Fruit fly (Drosophila melanogaster) whole organism, embryonic: ENCODE results near the gene grnd.

Experiments used
- CG11085 ChIP-seq: fragments of 200-800 bp; sonication (Bioruptor generic); IDR thresholded peaks from 2 replicates; pipeline ENCODE4 v1.3.6; 2022; ENCODE audit warnings: missing biosample characterization, missing genetic modification characterization
- CG12071 ChIP-seq: fragments of 200-800 bp; sonication (Bioruptor generic); optimal IDR thresholded peaks from 3 replicates; lab custom pipeline; 2018; ENCODE audit warnings: missing biosample characterization, mild to moderate bottlenecking, missing genetic modification characterization
- CG12744 ChIP-seq: fragments of 200-800 bp; sonication (Bioruptor generic); optimal IDR thresholded peaks from 2 replicates; lab custom pipeline; 2016; ENCODE audit warnings: missing biosample characterization, missing genetic modification characterization
- CG15011 ChIP-seq: fragments of 200-800 bp; sonication (Bioruptor generic); optimal IDR thresholded peaks from 3 replicates; lab custom pipeline; 2018; ENCODE audit warnings: missing biosample characterization, mild to moderate bottlenecking, missing genetic modification characterization
- CG15479 ChIP-seq: fragments of 200-800 bp; sonication (Bioruptor generic); optimal IDR thresholded peaks from 3 replicates; lab custom pipeline; 2019; ENCODE audit warnings: missing biosample characterization, mild to moderate bottlenecking, missing genetic modification characterization, moderate library complexity
- CG16863 ChIP-seq: fragments of 200-800 bp; sonication (Bioruptor generic); optimal IDR thresholded peaks from 3 replicates; lab custom pipeline; 2016; ENCODE audit warnings: missing biosample characterization, missing genetic modification characterization
- CG17385 ChIP-seq: fragments of 200-800 bp; sonication (Bioruptor generic); optimal IDR thresholded peaks from 3 replicates; lab custom pipeline; 2018; ENCODE audit warnings: missing biosample characterization, mild to moderate bottlenecking, missing genetic modification characterization
- CG1832 ChIP-seq: fragments of 200-800 bp; sonication (Bioruptor generic); optimal IDR thresholded peaks from 2 replicates; lab custom pipeline; 2017; ENCODE audit warnings: missing biosample characterization, mild to moderate bottlenecking, missing genetic modification characterization, inconsistent platforms
- CG18764 ChIP-seq: fragments of 200-800 bp; sonication (Bioruptor generic); optimal IDR thresholded peaks from 3 replicates; lab custom pipeline; 2016; ENCODE audit warnings: missing biosample characterization, missing genetic modification characterization
- CG2875 ChIP-seq: fragments of 200-800 bp; sonication (Bioruptor generic); optimal IDR thresholded peaks from 2 replicates; lab custom pipeline; 2017; ENCODE audit warnings: missing biosample characterization, mild to moderate bottlenecking, missing genetic modification characterization, missing genetic modification reagents
- CG2889 ChIP-seq: fragments of 200-800 bp; sonication (Bioruptor generic); IDR thresholded peaks from 3 replicates; pipeline ENCODE4 v1.3.6; 2022; ENCODE audit warnings: missing biosample characterization, missing genetic modification characterization
- CG30020 ChIP-seq: fragments of 200-800 bp; optimal IDR thresholded peaks from 2 replicates; lab custom pipeline; 2019; ENCODE audit warnings: missing biosample characterization, mild to moderate bottlenecking, missing genetic modification characterization, moderate library complexity
- CG33213 ChIP-seq: fragments of 200-800 bp; sonication (Bioruptor generic); optimal IDR thresholded peaks from 3 replicates; lab custom pipeline; 2016; ENCODE audit warnings: missing biosample characterization, missing genetic modification characterization
- CG34224 ChIP-seq: fragments of 200-800 bp; sonication (Bioruptor generic); IDR thresholded peaks from 3 replicates; pipeline ENCODE4 v1.3.6; 2022; ENCODE audit warnings: missing biosample characterization, missing genetic modification characterization; ENCODE audit not compliant: partially characterized antibody
- CG4617 ChIP-seq: fragments of 200-800 bp; sonication (Bioruptor generic); optimal IDR thresholded peaks from 3 replicates; lab custom pipeline; 2016; ENCODE audit warnings: missing biosample characterization, missing genetic modification characterization, borderline replicate concordance
- CG5953 ChIP-seq: fragments of 200-800 bp; sonication (Bioruptor generic); IDR thresholded peaks from 2 replicates; pipeline ENCODE4 v1.3.6; 2022; ENCODE audit warnings: missing biosample characterization, missing genetic modification characterization
- CG7928 ChIP-seq: fragments of 200-800 bp; sonication (Bioruptor generic); optimal IDR thresholded peaks from 2 replicates; lab custom pipeline; 2017; ENCODE audit warnings: missing biosample characterization, mild to moderate bottlenecking, missing genetic modification characterization
- CG9797 ChIP-seq: fragments of 200-800 bp; sonication (Bioruptor generic); optimal IDR thresholded peaks from 3 replicates; lab custom pipeline; 2018; ENCODE audit warnings: missing biosample characterization, mild to moderate bottlenecking, missing genetic modification characterization
- CG9932 ChIP-seq: fragments of 200-800 bp; sonication (Bioruptor generic); IDR thresholded peaks from 2 replicates; pipeline ENCODE4 v1.3.6; 2022; ENCODE audit warnings: missing biosample characterization, missing genetic modification characterization
- D ChIP-seq, 2 experiments: fragments of 200-800 bp in 1 of 2; fragments of >200 bp in 1 of 2; sonication (Bioruptor generic) in 1 of 2; optimal IDR thresholded peaks; 2 replicates in 1 of 2; 3 replicates in 1 of 2; lab custom pipeline; 2017; ENCODE audit warnings: mild to moderate bottlenecking in 1 of 2, missing biosample characterization in 1 of 2, missing genetic modification characterization in 1 of 2, missing genetic modification reagents in 1 of 2
- Dip3 ChIP-seq: fragments of 200-800 bp; sonication (Bioruptor generic); optimal IDR thresholded peaks from 3 replicates; lab custom pipeline; 2016; ENCODE audit warnings: missing biosample characterization, missing genetic modification characterization
- Drgx ChIP-seq: fragments of 200-800 bp; sonication (Bioruptor generic); IDR thresholded peaks from 2 replicates; pipeline ENCODE4 v1.3.6; 2022; ENCODE audit warnings: missing biosample characterization, missing genetic modification characterization
- Gsc ChIP-seq: fragments of 200-800 bp; sonication (Bioruptor generic); IDR thresholded peaks from 2 replicates; pipeline ENCODE4 v1.3.6; 2022; ENCODE audit warnings: missing biosample characterization, missing genetic modification characterization
- Hr3 ChIP-seq: fragments of 200-800 bp; sonication (Bioruptor generic); optimal IDR thresholded peaks from 3 replicates; lab custom pipeline; 2016; ENCODE audit warnings: missing biosample characterization, missing genetic modification characterization
- Hr51 ChIP-seq, 2 experiments: fragments of 200-800 bp; sonication (Bioruptor generic); optimal IDR thresholded peaks; 2 replicates in 1 of 2; 3 replicates in 1 of 2; lab custom pipeline; 2016 to 2018; ENCODE audit warnings: missing biosample characterization in 2 of 2, missing genetic modification characterization in 2 of 2, mild to moderate bottlenecking in 1 of 2, moderate library complexity in 1 of 2
- Hsf ChIP-seq: fragments of 200-800 bp; sonication (Bioruptor generic); optimal IDR thresholded peaks from 3 replicates; lab custom pipeline; 2016; ENCODE audit warnings: missing biosample characterization, missing genetic modification characterization
- Lhr ChIP-seq: fragments of 200-800 bp; sonication (Bioruptor generic); optimal IDR thresholded peaks from 3 replicates; lab custom pipeline; 2017; ENCODE audit warnings: mild to moderate bottlenecking, missing biosample characterization, missing genetic modification reagents, missing genetic modification characterization
- Mrtf ChIP-seq: fragments of 200-800 bp; sonication (Bioruptor generic); IDR thresholded peaks from 3 replicates; pipeline ENCODE4 v1.3.6; 2022; ENCODE audit warnings: missing biosample characterization, missing genetic modification characterization
- Sox100B ChIP-seq: fragments of 200-800 bp; sonication (Bioruptor generic); optimal IDR thresholded peaks from 3 replicates; lab custom pipeline; 2018; ENCODE audit warnings: missing biosample characterization, mild to moderate bottlenecking, missing genetic modification characterization
- ara ChIP-seq: fragments of 200-800 bp; sonication (Bioruptor generic); IDR thresholded peaks from 2 replicates; pipeline ENCODE4 v1.3.6; 2022; ENCODE audit warnings: missing biosample characterization, missing genetic modification characterization
- bigmax ChIP-seq: fragments of 200-800 bp; sonication (Bioruptor generic); optimal IDR thresholded peaks from 2 replicates; lab custom pipeline; 2018; ENCODE audit warnings: missing biosample characterization, mild to moderate bottlenecking, missing genetic modification characterization
- cad ChIP-seq: fragments of >200 bp; optimal IDR thresholded peaks from 2 replicates; lab custom pipeline; 2017; ENCODE audit warnings: missing biosample characterization, missing genetic modification characterization
- cas ChIP-seq: fragments of 200-800 bp; sonication (Bioruptor generic); IDR thresholded peaks from 2 replicates; pipeline ENCODE4 v1.3.6; 2022; ENCODE audit warnings: missing biosample characterization, missing genetic modification characterization
- ci ChIP-seq: fragments of 200-800 bp; sonication (Bioruptor generic); IDR thresholded peaks from 3 replicates; pipeline ENCODE4 v1.3.6; 2022; ENCODE audit warnings: missing biosample characterization, missing genetic modification characterization
- corto ChIP-seq: fragments of 200-800 bp; sonication (Bioruptor generic); optimal IDR thresholded peaks from 2 replicates; lab custom pipeline; 2016; ENCODE audit warnings: missing biosample characterization, mild to moderate bottlenecking, missing genetic modification characterization, moderate library complexity
- dmrt99B ChIP-seq: fragments of 200-800 bp; sonication (Bioruptor generic); optimal IDR thresholded peaks from 2 replicates; lab custom pipeline; 2018; ENCODE audit warnings: missing biosample characterization, mild to moderate bottlenecking, missing genetic modification characterization, moderate library complexity
- ftz-f1 ChIP-seq: fragments of 200-800 bp; sonication (Bioruptor generic); optimal IDR thresholded peaks from 2 replicates; lab custom pipeline; 2016; ENCODE audit warnings: missing biosample characterization, missing genetic modification characterization
- gcm ChIP-seq: fragments of 200-800 bp; sonication (Bioruptor generic); optimal IDR thresholded peaks from 2 replicates; lab custom pipeline; 2019; ENCODE audit warnings: missing biosample characterization, mild to moderate bottlenecking, missing genetic modification characterization, moderate library complexity
- nom ChIP-seq: fragments of 200-800 bp; sonication (Bioruptor generic); optimal IDR thresholded peaks from 2 replicates; lab custom pipeline; 2017; ENCODE audit warnings: missing biosample characterization, missing genetic modification characterization, mild to moderate bottlenecking, moderate library complexity, missing genetic modification reagents
- p53 ChIP-seq: fragments of 200-800 bp; sonication (Bioruptor generic); optimal IDR thresholded peaks from 2 replicates; lab custom pipeline; 2016; ENCODE audit warnings: missing biosample characterization, missing genetic modification characterization
- pho ChIP-seq: fragments of 200-800 bp; sonication (Bioruptor generic); optimal IDR thresholded peaks from 2 replicates; lab custom pipeline; 2016; ENCODE audit warnings: missing biosample characterization, missing genetic modification characterization
- pum ChIP-seq: fragments of 200-800 bp; sonication (Bioruptor generic); optimal IDR thresholded peaks from 2 replicates; lab custom pipeline; 2016; ENCODE audit warnings: missing biosample characterization, missing genetic modification characterization
- row ChIP-seq: fragments of 200-800 bp; sonication (Bioruptor generic); IDR thresholded peaks from 3 replicates; pipeline ENCODE4 v1.3.6; 2022; ENCODE audit warnings: missing biosample characterization, missing genetic modification characterization
- schlank ChIP-seq: fragments of 200-800 bp; sonication (Bioruptor generic); optimal IDR thresholded peaks from 2 replicates; lab custom pipeline; 2018; ENCODE audit warnings: missing biosample characterization, mild to moderate bottlenecking, missing genetic modification characterization
- sens-2 ChIP-seq: fragments of 200-800 bp; sonication (Bioruptor generic); IDR thresholded peaks from 2 replicates; pipeline ENCODE4 v1.3.6; 2022; ENCODE audit warnings: missing biosample characterization, missing genetic modification characterization
- tll ChIP-seq, 2 experiments: fragments of 200-800 bp in 1 of 2; fragments of >200 bp in 1 of 2; sonication (Bioruptor generic) in 1 of 2; optimal IDR thresholded peaks; 2 replicates each; lab custom pipeline; 2017 to 2019; ENCODE audit warnings: missing biosample characterization in 2 of 2, missing genetic modification characterization in 2 of 2, mild to moderate bottlenecking in 1 of 2, moderate library complexity in 1 of 2
- tna ChIP-seq: fragments of 200-800 bp; sonication (Bioruptor generic); IDR thresholded peaks from 2 replicates; pipeline ENCODE4 v1.3.6; 2022; ENCODE audit warnings: missing biosample characterization, missing genetic modification characterization; ENCODE audit not compliant: partially characterized antibody
- vnd ChIP-seq: fragments of 200-800 bp; sonication (Bioruptor generic); IDR thresholded peaks from 3 replicates; pipeline ENCODE4 v1.3.6; 2022; ENCODE audit warnings: missing biosample characterization, missing genetic modification characterization; ENCODE audit not compliant: partially characterized antibody
- zen ChIP-seq: fragments of 200-800 bp; sonication (Bioruptor generic); optimal IDR thresholded peaks from 3 replicates; lab custom pipeline; 2018; ENCODE audit warnings: missing biosample characterization, mild to moderate bottlenecking, missing genetic modification characterization, moderate library complexity

grnd gene

dm6 chr2L:18486828-18487227 lies 1.6 kb downstream of the grnd start:
- TF ChIP-seq zen (tag; lab: Kevin White, UChicago) (peak; percentile 70), cad (GFP tag; lab: Kevin White, UChicago) (peak; percentile 90), tna (GFP tag; lab: Robert Waterston, UW) (no peak), CG12744 (GFP tag; lab: Kevin White, UChicago) (no peak), CG16863 (GFP tag; lab: Kevin White, UChicago) (no peak), CG9797 (GFP tag; lab: Kevin White, UChicago) (no peak), CG34224 (GFP tag; lab: Robert Waterston, UW) (no peak), CG30020 (tag; lab: Kevin White, UChicago) (no peak), nom (no peak), bigmax (GFP tag; lab: Kevin White, UChicago) (no peak), p53 (GFP tag; lab: Kevin White, UChicago) (no peak), CG7928 (GFP tag; lab: Kevin White, UChicago) (no peak), Hr51 (GFP tag; optimal IDR thresholded peaks at IDR 0.05; lab: Kevin White, UChicago) (no peak), Mrtf (GFP tag; lab: Robert Waterston, UW) (no peak), CG15479 (peak; percentile 66), CG11085 (no peak), CG15011 (GFP tag; lab: Kevin White, UChicago) (no peak), D (optimal IDR thresholded peaks at IDR 0.05; lab: Kevin White, UChicago) (no peak), D (GFP tag; optimal IDR thresholded peaks at IDR 0.05; lab: Kevin White, UChicago) (no peak), corto (GFP tag; lab: Kevin White, UChicago) (no peak), vnd (GFP tag; lab: Robert Waterston, UW) (no peak), Gsc (GFP tag; lab: Robert Waterston, UW) (no peak), schlank (tag; lab: Kevin White, UChicago) (no peak), CG17385 (GFP tag; lab: Kevin White, UChicago) (no peak), tll (GFP tag; optimal IDR thresholded peaks at IDR 0.05; lab: Kevin White, UChicago) (peak in 1 of 2 experiments; percentile 78), CG2889 (GFP tag; lab: Robert Waterston, UW) (no peak), CG18764 (no peak)

dm6 chr2L:18493122-18493521 lies 7.9 kb downstream of the grnd start:
- no peak for TF ChIP-seq tll (GFP tag; optimal IDR thresholded peaks at IDR 0.05; lab: Kevin White, UChicago)
- TF ChIP-seq Dip3 = no peak
- TF ChIP-seq Sox100B (GFP tag; lab: Kevin White, UChicago) = no peak
- TF ChIP-seq ftz-f1 (GFP tag; lab: Kevin White, UChicago) = no peak
- TF ChIP-seq CG9932 (GFP tag; lab: Robert Waterston, UW) = no peak
- no peak for TF ChIP-seq sens-2 (GFP tag; lab: Robert Waterston, UW)
- peak; percentile 41; the same call in 1 of the 2 replicates for TF ChIP-seq Drgx (GFP tag; lab: Robert Waterston, UW)
- no peak for TF ChIP-seq row (GFP tag; lab: Robert Waterston, UW)
- TF ChIP-seq, all 482 proteins: peak for 1

- TF ChIP-seq pum (GFP tag; lab: Kevin White, UChicago) (no peak), CG2875 (GFP tag; lab: Kevin White, UChicago) (peak; percentile 57), Lhr (GFP tag; lab: Kevin White, UChicago) (no peak), CG1832 (GFP tag; lab: Kevin White, UChicago) (no peak), cas (GFP tag; lab: Robert Waterston, UW) (no peak), CG33213 (GFP tag; lab: Kevin White, UChicago) (peak; percentile 0), CG5953 (GFP tag; lab: Robert Waterston, UW) (no peak), ara (GFP tag; lab: Robert Waterston, UW) (0 out of 2 replicates have a peak, but pooled peaks have one; percentile 29), pho (GFP tag; lab: Kevin White, UChicago) (no peak), CG4617 (GFP tag; lab: Kevin White, UChicago) (no peak), Hr3 (no peak), dmrt99B (tag; lab: Kevin White, UChicago) (no peak), Hsf (GFP tag; lab: Kevin White, UChicago) (no peak), ci (GFP tag; lab: Robert Waterston, UW) (peak; percentile 66; the same call in 2 of the 3 replicates), CG12071 (peak; percentile 29), gcm (peak; percentile 7)
Observed at dm6 chr2L:18496834-18497233, 11.6 kb downstream of the grnd start.
